Worm (Caenorhabditis elegans) whole organism, L4/young adult: ENCODE results near the gene F31F6.3.

Experiments used
- W03F9.2 ChIP-seq: fragments of 150-350 bp; optimal IDR thresholded peaks from 2 replicates; lab custom pipeline; 2014; ENCODE audit warnings: missing biosample characterization, missing genetic modification characterization
- him-1 ChIP-seq: sonication (generic microtip); optimal IDR thresholded peaks from 2 replicates; lab custom pipeline; 2016; ENCODE audit warnings: missing genotype, missing genetic modification reagents, missing genetic modification characterization, missing compliant biosample characterization

DNA sequence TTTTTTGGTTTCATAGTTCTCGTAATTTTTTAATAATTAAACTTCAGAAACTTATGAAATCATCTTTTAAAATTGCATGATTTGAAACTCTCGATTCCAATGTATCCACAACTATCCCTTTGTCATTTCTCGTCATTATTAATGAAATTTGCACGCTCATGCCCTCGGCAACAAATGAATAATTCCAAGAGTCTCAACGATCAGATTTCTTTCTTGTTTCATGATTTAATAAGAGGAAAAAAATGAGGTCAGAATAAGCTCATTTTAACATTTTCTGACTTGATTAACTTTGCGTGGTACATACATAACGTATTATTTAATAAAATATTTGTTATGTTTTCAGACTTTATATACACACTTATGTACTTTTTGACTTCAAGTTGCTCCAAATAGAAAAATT, 34.3 kb downstream of the F31F6.3 start:
- TF ChIP-seq him-1 (tag; lab: Kevin White, UChicago) (no peak), W03F9.2 (tag; lab: Kevin White, UChicago) (no peak)
